Fruit fly (Drosophila melanogaster) whole organism, wandering third instar larva: ENCODE results near the gene MFS9.

Experiments
- Abd-B ChIP-seq: fragments of >200 bp; optimal IDR thresholded peaks from 2 replicates; lab custom pipeline; 2017; ENCODE audit warnings: missing biosample characterization, missing genetic modification characterization
- CG32264 ChIP-seq: fragments of 200-800 bp; sonication (Bioruptor generic); optimal IDR thresholded peaks from 2 replicates; lab custom pipeline; 2016; ENCODE audit warnings: missing biosample characterization, missing genetic modification characterization
- CrebA ChIP-seq: fragments of 200-800 bp; sonication (Bioruptor generic); optimal IDR thresholded peaks from 2 replicates; lab custom pipeline; 2016; ENCODE audit warnings: missing biosample characterization, mild to moderate bottlenecking, missing genetic modification characterization, borderline replicate concordance
- Dfd ChIP-seq: fragments of >200 bp; optimal IDR thresholded peaks from 2 replicates; lab custom pipeline; 2017; ENCODE audit warnings: missing biosample characterization, missing genetic modification characterization
- Dif ChIP-seq: fragments of 200-275, 200-300 bp; sonication (Bioruptor generic); optimal IDR thresholded peaks from 2 replicates; lab custom pipeline; 2018; ENCODE audit warnings: missing biosample characterization, missing genetic modification characterization; ENCODE audit not compliant: partially characterized antibody
- GATAd ChIP-seq: sonication (Bioruptor generic); optimal IDR thresholded peaks from 2 replicates; lab custom pipeline; 2016; ENCODE audit warnings: missing biosample characterization, missing genetic modification characterization
- HLH106 ChIP-seq: fragments of 200-800 bp; optimal IDR thresholded peaks from 3 replicates; lab custom pipeline; 2019; ENCODE audit warnings: missing biosample characterization, mild to moderate bottlenecking, missing genetic modification characterization, moderate library complexity
- Hnf4 ChIP-seq: fragments of 200-800 bp; sonication (Bioruptor generic); optimal IDR thresholded peaks from 2 replicates; lab custom pipeline; 2016; ENCODE audit warnings: missing biosample characterization, mild to moderate bottlenecking, missing genetic modification characterization
- Hr78 ChIP-seq: fragments of >200 bp; optimal IDR thresholded peaks from 2 replicates; lab custom pipeline; 2017; ENCODE audit warnings: missing biosample characterization, missing genetic modification characterization
- Hr83 ChIP-seq: fragments of 200-300 bp; sonication (Bioruptor generic); optimal IDR thresholded peaks from 2 replicates; lab custom pipeline; 2016; ENCODE audit warnings: missing biosample characterization, mild to moderate bottlenecking, missing genetic modification characterization, moderate library complexity; ENCODE audit not compliant: poor library complexity, severe bottlenecking
- Jra ChIP-seq: sonication (Bioruptor generic); optimal IDR thresholded peaks from 2 replicates; lab custom pipeline; 2016; ENCODE audit warnings: missing biosample characterization, missing genetic modification characterization
- N ChIP-seq: fragments of >200 bp; optimal IDR thresholded peaks from 2 replicates; lab custom pipeline; 2018; ENCODE audit warnings: missing biosample characterization, missing external identifiers, missing genetic modification characterization
- OdsH ChIP-seq: fragments of 200-800 bp; sonication (Bioruptor generic); optimal IDR thresholded peaks from 2 replicates; lab custom pipeline; 2016; ENCODE audit warnings: missing biosample characterization, mild to moderate bottlenecking, missing genetic modification characterization
- Rel ChIP-seq, 2 experiments: fragments of 200-800 bp; sonication (Bioruptor generic) in 1 of 2; optimal IDR thresholded peaks; 2 replicates in 1 of 2; 3 replicates in 1 of 2; lab custom pipeline; 2016 to 2019; ENCODE audit warnings: mild to moderate bottlenecking in 2 of 2, missing biosample characterization in 2 of 2, missing genetic modification characterization in 2 of 2, moderate library complexity in 1 of 2
- Vsx2 ChIP-seq: fragments of 200-300, 225-300 bp; sonication (Bioruptor generic); optimal IDR thresholded peaks from 2 replicates; lab custom pipeline; 2018; ENCODE audit warnings: missing biosample characterization, missing genetic modification characterization; ENCODE audit not compliant: partially characterized antibody
- br ChIP-seq: fragments of 200-800 bp; sonication (Bioruptor generic); optimal IDR thresholded peaks from 2 replicates; lab custom pipeline; 2016; ENCODE audit warnings: missing biosample characterization, missing genetic modification characterization
- brk ChIP-seq: fragments of 200-800 bp; sonication (Bioruptor generic); optimal IDR thresholded peaks from 2 replicates; lab custom pipeline; 2016; ENCODE audit warnings: missing biosample characterization, mild to moderate bottlenecking, missing genetic modification characterization
- dsf ChIP-seq: sonication (Bioruptor generic); optimal IDR thresholded peaks from 2 replicates; lab custom pipeline; 2016; ENCODE audit warnings: missing biosample characterization, missing genetic modification characterization, borderline replicate concordance
- ey ChIP-seq: fragments of 200-800 bp; sonication (Bioruptor generic); optimal IDR thresholded peaks from 2 replicates; lab custom pipeline; 2016; ENCODE audit warnings: missing biosample characterization, missing genetic modification characterization
- foxo ChIP-seq, 2 experiments: fragments of 200-800 bp; sonication (Bioruptor generic); optimal IDR thresholded peaks; 2 replicates in 1 of 2; 3 replicates in 1 of 2; lab custom pipeline; 2016 to 2017; ENCODE audit warnings: missing biosample characterization in 2 of 2, missing genetic modification characterization in 2 of 2
- fru ChIP-seq: fragments of 200-800 bp; sonication (Bioruptor generic); optimal IDR thresholded peaks from 3 replicates; lab custom pipeline; 2016; ENCODE audit warnings: missing biosample characterization, mild to moderate bottlenecking, missing genetic modification characterization
- h ChIP-seq: fragments of 200-800 bp; sonication (Bioruptor generic); optimal IDR thresholded peaks from 3 replicates; lab custom pipeline; 2016; ENCODE audit warnings: missing biosample characterization, mild to moderate bottlenecking, missing genetic modification characterization
- jim ChIP-seq: fragments of 175-275, 200-325 bp; sonication (Bioruptor generic); optimal IDR thresholded peaks from 2 replicates; lab custom pipeline; 2016; ENCODE audit warnings: missing biosample characterization, mild to moderate bottlenecking, missing genetic modification characterization
- lola ChIP-seq: fragments of >200 bp; optimal IDR thresholded peaks from 2 replicates; lab custom pipeline; 2017; ENCODE audit warnings: missing biosample characterization, missing genetic modification characterization
- pan ChIP-seq: fragments of >200 bp; optimal IDR thresholded peaks from 2 replicates; lab custom pipeline; 2017
- psq ChIP-seq: fragments of 200-800 bp; sonication (Bioruptor generic); optimal IDR thresholded peaks from 3 replicates; lab custom pipeline; 2017; ENCODE audit warnings: missing biosample characterization, mild to moderate bottlenecking, missing genetic modification characterization, moderate library complexity
- sage ChIP-seq: fragments of 200-800 bp; sonication (Bioruptor generic); optimal IDR thresholded peaks from 2 replicates; lab custom pipeline; 2016; ENCODE audit warnings: missing biosample characterization, mild to moderate bottlenecking, missing genetic modification characterization
- sv ChIP-seq: fragments of 200-800 bp; sonication (Bioruptor generic); optimal IDR thresholded peaks from 3 replicates; lab custom pipeline; 2016; ENCODE audit warnings: missing biosample characterization, missing genetic modification characterization
- woc ChIP-seq: sonication (Bioruptor generic); optimal IDR thresholded peaks from 2 replicates; lab custom pipeline; 2016; ENCODE audit warnings: missing biosample characterization, mild to moderate bottlenecking, missing genetic modification characterization

MFS9 gene

dm6 chr3R:20512368-20512767, at the start of gene MFS9:
TSS of gene MFS9 (minus strand) at chr3R:20512468.
- TF ChIP-seq Rel (GFP tag; optimal IDR thresholded peaks at IDR 0.05; lab: Kevin White, UChicago) (no peak), Rel (tag; optimal IDR thresholded peaks at IDR 0.05; lab: Kevin White, UChicago) (no peak), ey (GFP tag; lab: Kevin White, UChicago) (no peak), Dfd (no peak), fru (GFP tag; lab: Kevin White, UChicago) (no peak), lola (GFP tag; lab: Kevin White, UChicago) (no peak), sage (no peak), OdsH (GFP tag; lab: Kevin White, UChicago) (no peak), h (no peak), CG32264 (no peak), woc (GFP tag; lab: Kevin White, UChicago) (no peak), Jra (GFP tag; lab: Kevin White, UChicago) (no peak), br (GFP tag; lab: Kevin White, UChicago) (no peak), Abd-B (GFP tag; lab: Kevin White, UChicago) (no peak), Hnf4 (no peak), brk (GFP tag; lab: Kevin White, UChicago) (no peak), Dif (GFP tag; lab: Kevin White, UChicago) (no peak), N (GFP tag; lab: Kevin White, UChicago) (no peak), jim (GFP tag; lab: Kevin White, UChicago) (no peak)
- TF ChIP-seq, all 38 proteins: peak for 0

dm6 chr3R:20560668-20561226, 48.5 kb upstream of the MFS9 start, which contains the start of gene CG5191:
TSS of gene CG5191 (plus strand) at chr3R:20560865.
- TF ChIP-seq GATAd (GFP tag; lab: Kevin White, UChicago) = no peak
- no peak for TF ChIP-seq Hr78
- TF ChIP-seq fru (GFP tag; lab: Kevin White, UChicago) = peak; percentile 8
- no peak for TF ChIP-seq pan (lab: Kevin White, UChicago)
- no peak for TF ChIP-seq Hnf4
- no peak for TF ChIP-seq Vsx2
- no peak for TF ChIP-seq dsf (GFP tag; lab: Kevin White, UChicago)
- no peak for TF ChIP-seq OdsH (GFP tag; lab: Kevin White, UChicago)
- no peak for TF ChIP-seq CrebA (GFP tag; lab: Kevin White, UChicago)
- no peak for TF ChIP-seq HLH106 (tag; lab: Kevin White, UChicago)
- no peak for TF ChIP-seq foxo (GFP tag; optimal IDR thresholded peaks at IDR 0.05; lab: Kevin White, UChicago)
- TF ChIP-seq h = peak; percentile 3
- peak; percentile 9 for TF ChIP-seq ey (GFP tag; lab: Kevin White, UChicago)

dm6 chr3R:20560019-20560667, 47.9 kb upstream of the MFS9 start, which contains the start of gene CG15922:
TSS of gene CG15922 (minus strand) at chr3R:20560280.
- TF ChIP-seq CG32264 (no peak), jim (GFP tag; lab: Kevin White, UChicago) (no peak), Hnf4 (no peak)
- TF ChIP-seq, all 38 proteins: peak for 0

- TF ChIP-seq N (GFP tag; lab: Kevin White, UChicago) = no peak
- TF ChIP-seq CG32264 = no peak
- TF ChIP-seq HLH106 (tag; lab: Kevin White, UChicago) = no peak
- TF ChIP-seq foxo (GFP tag; optimal IDR thresholded peaks at IDR 0.05; lab: Kevin White, UChicago) = no peak
- TF ChIP-seq Dfd = no peak
- no peak for TF ChIP-seq dsf (GFP tag; lab: Kevin White, UChicago)
- no peak for TF ChIP-seq sv
- TF ChIP-seq Hr83 = peak; percentile 29
- TF ChIP-seq Rel (GFP tag; optimal IDR thresholded peaks at IDR 0.05; lab: Kevin White, UChicago) = no peak
- peak; percentile 67 for TF ChIP-seq Rel (tag; optimal IDR thresholded peaks at IDR 0.05; lab: Kevin White, UChicago)
- TF ChIP-seq Dif (GFP tag; lab: Kevin White, UChicago) = no peak
- no peak for TF ChIP-seq woc (GFP tag; lab: Kevin White, UChicago)
- TF ChIP-seq psq (GFP tag; lab: Kevin White, UChicago) = no peak
Measured at dm6 chr3R:20558106-20558489, 45.8 kb upstream of the MFS9 start.
